Fruit fly (Drosophila melanogaster): Measurements from ENCODE around the gene CG6813.

Gene CG6813

dm6 chr3R:11656614-11657216, 30.3 kb upstream of the CG6813 start (continued):
- peak; percentile 92 for TF ChIP-seq Max (GFP tag; optimal IDR thresholded peaks at IDR 0.05)
- TF ChIP-seq fd3F (GFP tag; optimal IDR thresholded peaks at IDR 0.05): peak; percentile 96
- TF ChIP-seq CG10959 (GFP tag; IDR thresholded peaks at IDR 0.05): peak; percentile 90
- TF ChIP-seq CG4424 (GFP tag; optimal IDR thresholded peaks at IDR 0.05): peak; percentile 96
- TF ChIP-seq ewg (GFP tag; optimal IDR thresholded peaks at IDR 0.05): peak; percentile 87
- peak; percentile 59 for TF ChIP-seq Sry-β (GFP tag; optimal IDR thresholded peaks at IDR 0.05)
- TF ChIP-seq NK7.1 (GFP tag; optimal IDR thresholded peaks at IDR 0.05): peak; percentile 91
- peak; percentile 56 for TF ChIP-seq fd102C (GFP tag; optimal IDR thresholded peaks at IDR 0.05)
- TF ChIP-seq oc (tag; optimal IDR thresholded peaks at IDR 0.05): peak; percentile 98
- peak; percentile 95 for TF ChIP-seq fd96Cb (tag; optimal IDR thresholded peaks at IDR 0.05)
- peak; percentile 88 for TF ChIP-seq Oaz (GFP tag; IDR thresholded peaks at IDR 0.05)
- TF ChIP-seq trh (GFP tag; optimal IDR thresholded peaks at IDR 0.05): peak; percentile 91
- TF ChIP-seq CG17829 (tag; optimal IDR thresholded peaks at IDR 0.05): peak; percentile 96
- peak; percentile 95 for TF ChIP-seq CG3281 (GFP tag; optimal IDR thresholded peaks at IDR 0.05)
- peak; percentile 98 for TF ChIP-seq lbe (GFP tag; optimal IDR thresholded peaks at IDR 0.05)
- TF ChIP-seq nmo (GFP tag; optimal IDR thresholded peaks at IDR 0.05): peak; percentile 96
- peak; percentile 95 for TF ChIP-seq ara (GFP tag; IDR thresholded peaks at IDR 0.05)
- TF ChIP-seq eve (GFP tag; optimal IDR thresholded peaks at IDR 0.05): peak in 1 of 2 experiments; percentile 97
- peak; percentile 97 for TF ChIP-seq gro (GFP tag; optimal IDR thresholded peaks at IDR 0.05)
- peak; percentile 95 for TF ChIP-seq Blimp-1 (GFP tag; optimal IDR thresholded peaks at IDR 0.05)
- peak; percentile 86 for TF ChIP-seq CG9876 (GFP tag; optimal IDR thresholded peaks at IDR 0.05)
- peak; percentile 93 for TF ChIP-seq fu2 (GFP tag; optimal IDR thresholded peaks at IDR 0.05)
- peak; percentile 98 for TF ChIP-seq Ets65A (GFP tag)
- TF ChIP-seq CG7357 (GFP tag; IDR thresholded peaks at IDR 0.05): peak; percentile 91
- TF ChIP-seq kay (GFP tag; optimal IDR thresholded peaks at IDR 0.05): peak; percentile 87
- peak; percentile 97 for TF ChIP-seq CG18599 (GFP tag; optimal IDR thresholded peaks at IDR 0.05)
- peak; percentile 88 for TF ChIP-seq C15 (GFP tag; IDR thresholded peaks at IDR 0.05)
- peak; percentile 97 for TF ChIP-seq Dek (tag; optimal IDR thresholded peaks at IDR 0.05)
- no peak for TF ChIP-seq hb (GFP tag; IDR thresholded peaks at IDR 0.05; ENCODE audit: partially characterized antibody)
- TF ChIP-seq CG4617 (GFP tag; optimal IDR thresholded peaks at IDR 0.05; ENCODE audit: borderline replicate concordance): peak; percentile 87
- peak; percentile 77 for TF ChIP-seq CG2116 (GFP tag; optimal IDR thresholded peaks at IDR 0.05)
- TF ChIP-seq Gug (GFP tag; IDR thresholded peaks at IDR 0.05): peak; percentile 94
- peak; percentile 87 for TF ChIP-seq dm (GFP tag; optimal IDR thresholded peaks at IDR 0.05)
- peak; percentile 100 for TF ChIP-seq Med (GFP tag)
- peak; percentile 94 for TF ChIP-seq CG11085 (GFP tag; IDR thresholded peaks at IDR 0.05)
- TF ChIP-seq CG30020 (tag; optimal IDR thresholded peaks at IDR 0.05): peak; percentile 65
- peak; percentile 97 for TF ChIP-seq CG14441 (GFP tag; IDR thresholded peaks at IDR 0.05)
- TF ChIP-seq pzg (GFP tag; optimal IDR thresholded peaks at IDR 0.05): peak; percentile 22
- peak; percentile 92 for TF ChIP-seq Sox100B (GFP tag; optimal IDR thresholded peaks at IDR 0.05)
- peak; percentile 33 to 68 for TF ChIP-seq Trl (optimal IDR thresholded peaks at IDR 0.05)
- TF ChIP-seq Trl (GFP tag; optimal IDR thresholded peaks at IDR 0.05): peak; percentile 95
- TF ChIP-seq CG30431 (GFP tag; optimal IDR thresholded peaks at IDR 0.05): peak; percentile 93
- TF ChIP-seq twi (tag; optimal IDR thresholded peaks at IDR 0.05): peak; percentile 82
- peak; percentile 94 for TF ChIP-seq CG12155 (GFP tag; optimal IDR thresholded peaks at IDR 0.05)
- peak; percentile 99 for TF ChIP-seq sens (GFP tag)
- peak; percentile 90 for TF ChIP-seq CG1024 (GFP tag; IDR thresholded peaks at IDR 0.05)
- peak; percentile 93 for TF ChIP-seq CG31441 (GFP tag; IDR thresholded peaks at IDR 0.05)
- peak; percentile 97 for TF ChIP-seq so (GFP tag; IDR thresholded peaks at IDR 0.05)
- TF ChIP-seq dimm (GFP tag; IDR thresholded peaks at IDR 0.05): peak; percentile 94
- TF ChIP-seq vnd (GFP tag; IDR thresholded peaks at IDR 0.05; ENCODE audit: partially characterized antibody): no peak
- TF ChIP-seq pho (GFP tag; optimal IDR thresholded peaks at IDR 0.05): peak; percentile 96

Measured in whole organism, embryonic.